Worm (Caenorhabditis elegans): ENCODE data around the gene F43D2.6.

DNA sequence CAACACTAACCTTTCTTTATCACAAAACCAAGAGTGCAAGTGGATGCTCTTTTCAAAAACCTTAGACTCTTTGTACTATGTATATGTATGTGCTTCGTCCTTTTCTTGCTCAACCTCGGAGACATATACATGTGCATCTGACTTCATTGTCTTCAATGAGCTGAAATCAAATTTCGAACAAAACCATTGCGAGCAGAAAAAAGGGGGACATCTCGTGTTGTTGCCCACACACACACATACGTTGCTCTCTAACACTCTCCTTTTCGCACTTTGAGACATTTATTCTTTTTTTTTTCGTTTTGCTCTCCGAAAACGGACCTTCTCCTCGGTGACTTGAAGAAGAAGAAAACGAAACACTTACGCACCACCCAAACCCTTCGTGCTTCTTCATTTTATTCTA, 14.7 kb downstream of the F43D2.6 start:
- no peak for TF ChIP-seq ref-1 (GFP tag; conservative IDR thresholded peaks at IDR 0.05)
- no peak for TF ChIP-seq tab-1 (GFP tag; IDR thresholded peaks at IDR 0.05)
- TF ChIP-seq klf-2 (GFP tag; conservative IDR thresholded peaks at IDR 0.05): no peak
- TF ChIP-seq T22C8.4 (GFP tag; IDR thresholded peaks at IDR 0.05): no peak
- TF ChIP-seq ztf-23 (GFP tag; IDR thresholded peaks at IDR 0.05): no peak
- no peak for TF ChIP-seq ztf-29 (GFP tag; IDR thresholded peaks at IDR 0.05)
- no peak for TF ChIP-seq med-1 (GFP tag; optimal IDR thresholded peaks at IDR 0.05; ENCODE audit: insufficient read depth)
